Worm (Caenorhabditis elegans) whole organism, late embryonic: ENCODE data around the gene elpc-4.

Experiments used
- Y22D7AL.16 ChIP-seq: sonication (generic microtip); optimal IDR thresholded peaks from 2 replicates; lab custom pipeline; 2016; ENCODE audit warnings: missing genetic modification characterization, missing compliant biosample characterization
- ama-1 ChIP-seq: fragments of 150-350 bp; optimal IDR thresholded peaks from 2 replicates; lab custom pipeline; 2014
- ceh-14 ChIP-seq: sonication (generic microtip); optimal IDR thresholded peaks from 2 replicates; lab custom pipeline; 2016; ENCODE audit warnings: missing genotype, missing genetic modification characterization, missing compliant biosample characterization
- ceh-19 ChIP-seq: fragments of 200-800 bp; sonication (Bioruptor generic); optimal IDR thresholded peaks from 2 replicates; lab custom pipeline; 2018; ENCODE audit warnings: mild to moderate bottlenecking, missing genetic modification characterization, missing compliant biosample characterization
- ceh-31 ChIP-seq: sonication (generic microtip); optimal IDR thresholded peaks from 2 replicates; lab custom pipeline; 2016; ENCODE audit warnings: missing genetic modification characterization, missing compliant biosample characterization
- dve-1 ChIP-seq: sonication (generic microtip); optimal IDR thresholded peaks from 2 replicates; lab custom pipeline; 2017; ENCODE audit warnings: antibody characterized with exemption, mild to moderate bottlenecking, missing genetic modification characterization, missing compliant biosample characterization
- ets-4 ChIP-seq: sonication (generic microtip); optimal IDR thresholded peaks from 2 replicates; lab custom pipeline; 2016; ENCODE audit warnings: missing genetic modification characterization, missing compliant biosample characterization
- hlh-13 ChIP-seq: fragments of 200-800 bp; sonication (Bioruptor generic); optimal IDR thresholded peaks from 2 replicates; lab custom pipeline; 2018; ENCODE audit warnings: mild to moderate bottlenecking, missing genetic modification characterization, missing compliant biosample characterization
- lin-11 ChIP-seq: fragments of 200-800 bp; sonication (Bioruptor generic); optimal IDR thresholded peaks from 2 replicates; lab custom pipeline; 2018; ENCODE audit warnings: mild to moderate bottlenecking, missing genetic modification characterization, missing compliant biosample characterization
- rnt-1 ChIP-seq: sonication (generic microtip); optimal IDR thresholded peaks from 2 replicates; lab custom pipeline; 2016; ENCODE audit warnings: missing genetic modification characterization, missing compliant biosample characterization

DNA sequence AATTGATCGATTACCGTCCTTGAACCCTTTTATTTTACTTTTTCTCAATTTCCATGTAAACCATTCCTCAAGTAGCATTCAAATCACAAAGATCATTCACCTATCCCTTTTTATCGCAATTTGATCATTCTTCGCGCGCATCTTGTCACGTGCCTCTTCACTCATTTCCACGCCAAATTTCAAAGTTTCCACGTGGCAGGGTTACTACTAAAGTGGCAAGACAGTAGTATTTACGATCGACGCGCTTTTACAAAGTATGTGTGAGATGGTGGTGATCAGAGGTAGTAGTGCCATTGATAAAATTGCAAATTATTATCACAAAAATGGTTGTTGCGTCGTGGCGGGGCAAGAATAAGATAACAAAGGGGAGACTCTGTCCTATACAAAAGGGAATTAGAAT lies 11.6 kb downstream of the elpc-4 start:
- TF ChIP-seq hlh-13 (GFP tag; lab: Kevin White, UChicago) (no peak), rnt-1 (tag; lab: Kevin White, UChicago) (no peak), ceh-14 (no peak), lin-11 (tag; lab: Kevin White, UChicago) (no peak), ceh-19 (GFP tag; lab: Kevin White, UChicago) (no peak), dve-1 (tag; lab: Kevin White, UChicago) (no peak), ama-1 (lab: Kevin White, UChicago) (no peak), ets-4 (tag; lab: Kevin White, UChicago) (no peak), Y22D7AL.16 (tag; lab: Kevin White, UChicago) (no peak), ceh-31 (no peak)
